Fruit fly (Drosophila melanogaster) whole organism, embryonic: ENCODE measurements around the gene VGlut.

ENCODE experiments used
- Atf6 ChIP-seq: fragments of 200-800 bp; sonication (Bioruptor generic); IDR thresholded peaks from 2 replicates; pipeline ENCODE4 v1.3.6; 2022; ENCODE audit warnings: missing biosample characterization, missing genetic modification characterization
- CG1024 ChIP-seq: fragments of 200-800 bp; sonication (Bioruptor generic); IDR thresholded peaks from 2 replicates; pipeline ENCODE4 v1.3.6; 2022; ENCODE audit warnings: missing biosample characterization, missing genetic modification characterization
- CG10366 ChIP-seq: fragments of 200-800 bp; sonication (Bioruptor generic); IDR thresholded peaks from 2 replicates; pipeline ENCODE4 v1.3.6; 2022; ENCODE audit warnings: missing biosample characterization, missing genetic modification characterization
- CG10431 ChIP-seq: fragments of 200-800 bp; sonication (Bioruptor generic); optimal IDR thresholded peaks from 3 replicates; lab custom pipeline; 2018; ENCODE audit warnings: missing biosample characterization, mild to moderate bottlenecking, missing genetic modification characterization
- CG14667 ChIP-seq: fragments of 200-800 bp; sonication (Bioruptor generic); IDR thresholded peaks from 2 replicates; pipeline ENCODE4 v1.3.6; 2022; ENCODE audit warnings: missing biosample characterization, missing genetic modification characterization
- CG14965 ChIP-seq: fragments of 200-800 bp; sonication (Bioruptor generic); optimal IDR thresholded peaks from 2 replicates; lab custom pipeline; 2016; ENCODE audit warnings: missing biosample characterization, missing genetic modification characterization, borderline replicate concordance
- CG15514 ChIP-seq: fragments of 200-800 bp; sonication (Bioruptor generic); optimal IDR thresholded peaks from 3 replicates; lab custom pipeline; 2017; ENCODE audit warnings: missing biosample characterization, missing genetic modification characterization, mild to moderate bottlenecking, moderate library complexity, missing genetic modification reagents
- CG1603 ChIP-seq: fragments of 200-800 bp; sonication (Bioruptor generic); optimal IDR thresholded peaks from 2 replicates; lab custom pipeline; 2019; ENCODE audit warnings: missing biosample characterization, mild to moderate bottlenecking, missing genetic modification characterization, moderate library complexity
- CG17829 ChIP-seq: fragments of 200-800 bp; optimal IDR thresholded peaks from 2 replicates; lab custom pipeline; 2019; ENCODE audit warnings: missing biosample characterization, mild to moderate bottlenecking, missing genetic modification characterization, moderate library complexity
- CG18764 ChIP-seq: fragments of 200-800 bp; sonication (Bioruptor generic); optimal IDR thresholded peaks from 3 replicates; lab custom pipeline; 2016; ENCODE audit warnings: missing biosample characterization, missing genetic modification characterization
- CG2120 ChIP-seq: fragments of 200-800 bp; sonication (Bioruptor generic); optimal IDR thresholded peaks from 3 replicates; lab custom pipeline; 2016; ENCODE audit warnings: missing biosample characterization, missing genetic modification characterization
- CG2199 ChIP-seq: fragments of 200-800 bp; sonication (Bioruptor generic); IDR thresholded peaks from 3 replicates; pipeline ENCODE4 v1.3.6; 2022; ENCODE audit warnings: missing biosample characterization, missing genetic modification characterization
- CG31365 ChIP-seq: fragments of 200-800 bp; sonication (Bioruptor generic); optimal IDR thresholded peaks from 2 replicates; lab custom pipeline; 2018; ENCODE audit warnings: missing biosample characterization, mild to moderate bottlenecking, missing genetic modification characterization
- CG31388 ChIP-seq: fragments of 200-800 bp; sonication (Bioruptor generic); optimal IDR thresholded peaks from 2 replicates; lab custom pipeline; 2016; ENCODE audit warnings: missing biosample characterization, missing genetic modification characterization
- CG3995 ChIP-seq: fragments of 200-800 bp; sonication (Bioruptor generic); optimal IDR thresholded peaks from 3 replicates; lab custom pipeline; 2016; ENCODE audit warnings: missing biosample characterization, missing genetic modification characterization
- CG4820 ChIP-seq: fragments of 200-800 bp; sonication (Bioruptor generic); optimal IDR thresholded peaks from 3 replicates; lab custom pipeline; 2016; ENCODE audit warnings: missing biosample characterization, missing genetic modification characterization
- CG5245 ChIP-seq: fragments of 200-800 bp; sonication (Bioruptor generic); optimal IDR thresholded peaks from 3 replicates; lab custom pipeline; 2016; ENCODE audit warnings: missing biosample characterization, missing genetic modification characterization
- CG5953 ChIP-seq: fragments of 200-800 bp; sonication (Bioruptor generic); IDR thresholded peaks from 2 replicates; pipeline ENCODE4 v1.3.6; 2022; ENCODE audit warnings: missing biosample characterization, missing genetic modification characterization
- CG6689 ChIP-seq: fragments of 200-800 bp; sonication (Bioruptor generic); IDR thresholded peaks from 2 replicates; pipeline ENCODE4 v1.3.6; 2022; ENCODE audit warnings: missing biosample characterization, missing genetic modification characterization
- CG7963 ChIP-seq: fragments of 200-800 bp; sonication (Bioruptor generic); IDR thresholded peaks from 3 replicates; pipeline ENCODE4 v1.3.6; 2022; ENCODE audit warnings: missing biosample characterization, missing genetic modification characterization; ENCODE audit not compliant: partially characterized antibody
- CG9876 ChIP-seq: fragments of 200-800 bp; sonication (Bioruptor generic); optimal IDR thresholded peaks from 2 replicates; lab custom pipeline; 2016; ENCODE audit warnings: missing biosample characterization, missing genetic modification characterization
- Doc2 ChIP-seq: fragments of 200-800 bp; sonication (Bioruptor generic); IDR thresholded peaks from 2 replicates; pipeline ENCODE4 v1.3.6; 2022; ENCODE audit warnings: missing biosample characterization, missing genetic modification characterization
- Hand ChIP-seq: fragments of 200-800 bp; sonication (Bioruptor generic); optimal IDR thresholded peaks from 2 replicates; lab custom pipeline; 2017; ENCODE audit warnings: mild to moderate bottlenecking, missing biosample characterization, missing genetic modification reagents, missing genetic modification characterization
- HmgD ChIP-seq: fragments of 200-800 bp; sonication (Bioruptor generic); optimal IDR thresholded peaks from 3 replicates; lab custom pipeline; 2016; ENCODE audit warnings: missing biosample characterization, missing genetic modification characterization
- Hmr ChIP-seq: fragments of 200-800 bp; sonication (Bioruptor generic); optimal IDR thresholded peaks from 3 replicates; lab custom pipeline; 2017; ENCODE audit warnings: mild to moderate bottlenecking, missing biosample characterization, missing genetic modification reagents, missing genetic modification characterization
- Nf-YC ChIP-seq: fragments of 200-800 bp; optimal IDR thresholded peaks from 3 replicates; lab custom pipeline; 2019; ENCODE audit warnings: missing biosample characterization, mild to moderate bottlenecking, missing genetic modification characterization, moderate library complexity
- Oli ChIP-seq: fragments of 200-800 bp; sonication (Bioruptor generic); optimal IDR thresholded peaks from 2 replicates; lab custom pipeline; 2018; ENCODE audit warnings: missing biosample characterization, mild to moderate bottlenecking, missing genetic modification characterization, moderate library complexity
- Opbp ChIP-seq: fragments of 200-800 bp; sonication (Bioruptor generic); IDR thresholded peaks from 3 replicates; pipeline ENCODE4 v1.3.6; 2022; ENCODE audit warnings: missing biosample characterization, missing genetic modification characterization; ENCODE audit not compliant: partially characterized antibody
- Sry-δ ChIP-seq: fragments of 200-800 bp; sonication (Bioruptor generic); optimal IDR thresholded peaks from 2 replicates; lab custom pipeline; 2016; ENCODE audit warnings: missing biosample characterization, missing genetic modification characterization
- YL-1 ChIP-seq: fragments of 200-800 bp; sonication (Bioruptor generic); optimal IDR thresholded peaks from 3 replicates; lab custom pipeline; 2017; ENCODE audit warnings: missing biosample characterization, mild to moderate bottlenecking, missing genetic modification characterization
- aop ChIP-seq: fragments of 200-800 bp; sonication (Bioruptor generic); IDR thresholded peaks from 2 replicates; pipeline ENCODE4 v1.3.6; 2022; ENCODE audit warnings: missing biosample characterization, missing genetic modification characterization
- disco-r ChIP-seq: fragments of 200-800 bp; sonication (Bioruptor generic); optimal IDR thresholded peaks from 2 replicates; lab custom pipeline; 2016; ENCODE audit warnings: missing biosample characterization, missing genetic modification characterization
- gcm2 ChIP-seq: fragments of 200-800 bp; sonication (Bioruptor generic); optimal IDR thresholded peaks from 2 replicates; lab custom pipeline; 2016; ENCODE audit warnings: missing biosample characterization, missing genetic modification characterization
- gro ChIP-seq: fragments of 200-800 bp; sonication (Bioruptor generic); optimal IDR thresholded peaks from 2 replicates; lab custom pipeline; 2016; ENCODE audit warnings: missing biosample characterization, missing genetic modification characterization
- hth ChIP-seq: fragments of >200 bp; optimal IDR thresholded peaks from 2 replicates; lab custom pipeline; 2017; ENCODE audit warnings: inconsistent platforms
- luna ChIP-seq: fragments of 200-800 bp; sonication (Bioruptor generic); optimal IDR thresholded peaks from 2 replicates; lab custom pipeline; 2016; ENCODE audit warnings: missing biosample characterization, missing genetic modification characterization
- mld ChIP-seq: fragments of 200-800 bp; sonication (Bioruptor generic); IDR thresholded peaks from 3 replicates; pipeline ENCODE4 v1.3.6; 2022; ENCODE audit warnings: missing biosample characterization, missing genetic modification characterization; ENCODE audit not compliant: partially characterized antibody
- nau ChIP-seq: fragments of 200-800 bp; sonication (Bioruptor generic); optimal IDR thresholded peaks from 3 replicates; lab custom pipeline; 2017; ENCODE audit warnings: missing biosample characterization, mild to moderate bottlenecking, missing genetic modification characterization, missing genetic modification reagents
- pho ChIP-seq: fragments of 200-800 bp; sonication (Bioruptor generic); optimal IDR thresholded peaks from 2 replicates; lab custom pipeline; 2016; ENCODE audit warnings: missing biosample characterization, missing genetic modification characterization
- ranshi ChIP-seq: fragments of 200-800 bp; sonication (Bioruptor generic); IDR thresholded peaks from 2 replicates; pipeline ENCODE4 v1.3.6; 2022; ENCODE audit warnings: missing biosample characterization, missing genetic modification characterization
- rib ChIP-seq: fragments of 200-800 bp; sonication (Bioruptor generic); IDR thresholded peaks from 2 replicates; pipeline ENCODE4 v1.3.6; 2022; ENCODE audit warnings: missing biosample characterization, missing genetic modification characterization
- ro ChIP-seq: fragments of 200-800 bp; sonication (Bioruptor generic); IDR thresholded peaks from 2 replicates; pipeline ENCODE4 v1.3.6; 2022; ENCODE audit warnings: missing biosample characterization, missing genetic modification characterization
- sc ChIP-seq, 3 experiments: fragments of >200 bp in 2 of 3; fragments of 200-800 bp in 1 of 3; sonication (Bioruptor generic) in 1 of 3; optimal IDR thresholded peaks; 2 replicates in 2 of 3; 3 replicates in 1 of 3; lab custom pipeline; 2017; ENCODE audit warnings: mild to moderate bottlenecking in 1 of 3, missing biosample characterization in 1 of 3, missing genetic modification characterization in 1 of 3, missing genetic modification reagents in 1 of 3
- stwl ChIP-seq: fragments of 200-800 bp; sonication (Bioruptor generic); optimal IDR thresholded peaks from 3 replicates; lab custom pipeline; 2018; ENCODE audit warnings: missing biosample characterization, mild to moderate bottlenecking, missing genetic modification characterization, moderate library complexity
- tap ChIP-seq: fragments of 200-800 bp; optimal IDR thresholded peaks from 3 replicates; lab custom pipeline; 2019; ENCODE audit warnings: missing biosample characterization, mild to moderate bottlenecking, missing genetic modification characterization, moderate library complexity
- tup ChIP-seq: fragments of 200-800 bp; sonication (Bioruptor generic); optimal IDR thresholded peaks from 2 replicates; lab custom pipeline; 2016; ENCODE audit warnings: missing biosample characterization, mild to moderate bottlenecking, missing genetic modification characterization, moderate library complexity
- z ChIP-seq: fragments of 200-800 bp; sonication (Bioruptor generic); IDR thresholded peaks from 3 replicates; pipeline ENCODE4 v1.3.6; 2022; ENCODE audit warnings: missing biosample characterization, missing genetic modification characterization
- zfh1 ChIP-seq: fragments of 200-800 bp; sonication (Bioruptor generic); IDR thresholded peaks from 3 replicates; pipeline ENCODE4 v1.3.6; 2022; ENCODE audit warnings: missing biosample characterization, missing genetic modification characterization

VGlut gene

DNA sequence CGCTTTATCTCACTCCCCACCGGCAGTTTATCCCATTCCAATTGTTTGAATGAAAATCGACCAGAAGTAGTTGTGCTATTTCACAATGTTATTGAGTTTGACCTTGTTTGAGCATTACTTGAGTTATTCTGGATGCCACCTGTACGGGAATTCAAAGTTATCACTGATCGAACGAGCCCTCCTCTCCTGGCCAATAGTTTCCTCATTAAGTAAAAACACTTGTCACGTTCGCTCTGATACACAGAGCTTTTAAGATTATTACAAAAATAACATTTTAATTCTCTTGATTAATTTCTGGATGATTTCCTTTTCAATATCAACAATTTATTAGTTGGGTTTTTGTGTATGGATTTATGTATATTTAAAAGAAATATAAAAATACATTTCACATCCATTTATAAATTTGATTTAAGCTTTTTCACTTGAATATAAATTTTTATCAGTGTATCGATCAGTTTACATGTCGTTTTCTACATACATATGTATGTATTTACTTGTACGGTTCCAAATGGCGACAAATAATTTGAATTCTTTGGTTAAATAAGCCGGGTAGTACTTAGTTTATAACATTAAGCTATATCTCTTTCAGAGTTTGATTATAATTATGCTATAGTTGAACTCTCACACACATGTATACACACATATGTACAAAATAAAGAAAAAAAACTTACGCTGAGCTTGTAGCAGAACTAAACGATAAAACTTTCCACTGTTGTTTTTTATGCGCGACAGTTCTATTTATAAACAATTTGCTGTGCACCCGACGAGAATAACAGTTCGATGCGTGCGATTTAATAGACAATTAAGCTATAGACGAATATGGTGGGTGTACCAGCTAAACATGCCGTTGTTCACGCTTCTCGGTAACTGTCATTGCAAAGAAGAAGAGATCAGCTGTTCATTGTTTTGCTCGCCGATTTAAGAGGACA, 26.0 kb upstream of the VGlut start, which contains the start of the genes CG3609 and CG15390 (continued):
- TF ChIP-seq CG31365 (tag; lab: Kevin White, UChicago) (peak; percentile 69), Doc2 (GFP tag; lab: Robert Waterston, UW) (no peak), stwl (tag; lab: Kevin White, UChicago) (peak; percentile 25), HmgD (GFP tag; lab: Kevin White, UChicago) (peak; percentile 92), CG1603 (tag; lab: Kevin White, UChicago) (peak; percentile 87), CG17829 (peak; percentile 49), CG3995 (GFP tag; lab: Kevin White, UChicago) (peak; percentile 31), Hand (GFP tag; lab: Kevin White, UChicago) (peak; percentile 67), tup (GFP tag; lab: Kevin White, UChicago) (peak; percentile 63), CG10366 (GFP tag; lab: Robert Waterston, UW) (peak; percentile 77), Opbp (GFP tag; lab: Robert Waterston, UW) (peak; percentile 25; the same call in 1 of the 3 replicates), YL-1 (GFP tag; lab: Kevin White, UChicago) (peak; percentile 62), z (GFP tag; lab: Robert Waterston, UW) (0 out of 3 replicates have a peak, but pooled peaks have one; percentile 11), mld (GFP tag; lab: Robert Waterston, UW) (no peak), aop (GFP tag; lab: Robert Waterston, UW) (peak; percentile 86), CG5953 (GFP tag; lab: Robert Waterston, UW) (peak; percentile 51; the same call in 1 of the 2 replicates), ranshi (GFP tag; lab: Robert Waterston, UW) (peak; percentile 82), CG7963 (no peak), hth (lab: Kevin White, UChicago) (no peak), gro (GFP tag; lab: Kevin White, UChicago) (peak; percentile 97), CG14965 (GFP tag; lab: Kevin White, UChicago) (peak; percentile 65), Nf-YC (tag; lab: Kevin White, UChicago) (peak; percentile 59), CG31388 (GFP tag; lab: Kevin White, UChicago) (peak; percentile 76), tap (tag; lab: Kevin White, UChicago) (no peak), zfh1 (GFP tag; lab: Robert Waterston, UW) (peak; percentile 92), Atf6 (peak; percentile 80), CG14667 (peak; percentile 65), pho (GFP tag; lab: Kevin White, UChicago) (peak; percentile 91), CG2199 (GFP tag; lab: Robert Waterston, UW) (peak; percentile 61; the same call in 2 of the 3 replicates), CG2120 (GFP tag; lab: Kevin White, UChicago) (peak; percentile 96), Hmr (GFP tag; lab: Kevin White, UChicago) (peak; percentile 77), ro (GFP tag; lab: Robert Waterston, UW) (no peak), rib (GFP tag; lab: Robert Waterston, UW) (peak; percentile 90), sc (optimal IDR thresholded peaks at IDR 0.05; lab: Kevin White, UChicago) (no peak), sc (GFP tag; optimal IDR thresholded peaks at IDR 0.05; lab: Kevin White, UChicago) (no peak), Oli (peak; percentile 30), Sry-δ (GFP tag; lab: Kevin White, UChicago) (peak; percentile 66), CG10431 (GFP tag; lab: Kevin White, UChicago) (peak; percentile 64), CG6689 (GFP tag; lab: Robert Waterston, UW) (peak; percentile 47), CG18764 (peak; percentile 28), CG9876 (GFP tag; lab: Kevin White, UChicago) (peak; percentile 75), CG1024 (GFP tag; lab: Robert Waterston, UW) (peak; percentile 55; the same call in 1 of the 2 replicates), luna (peak; percentile 81), nau (GFP tag; lab: Kevin White, UChicago) (no peak), CG15514 (GFP tag; lab: Kevin White, UChicago) (peak; percentile 80), gcm2 (GFP tag; lab: Kevin White, UChicago) (peak; percentile 68), disco-r (GFP tag; lab: Kevin White, UChicago) (peak; percentile 83), CG4820 (GFP tag; lab: Kevin White, UChicago) (peak; percentile 76), CG5245 (GFP tag; lab: Kevin White, UChicago) (peak; percentile 88)
